Fruit fly (Drosophila melanogaster): ENCODE data around the gene MED17.

- TF ChIP-seq CG3995 (GFP tag; optimal IDR thresholded peaks at IDR 0.05) = peak; percentile 44
- TF ChIP-seq jing (GFP tag; optimal IDR thresholded peaks at IDR 0.05) = no peak
- TF ChIP-seq Nf-YB (GFP tag; optimal IDR thresholded peaks at IDR 0.05) = no peak
- no peak for TF ChIP-seq CG11247 (GFP tag; IDR thresholded peaks at IDR 0.05)
- TF ChIP-seq Tbp (GFP tag; optimal IDR thresholded peaks at IDR 0.05) = no peak
- peak in 1 of 2 experiments; percentile 12 for TF ChIP-seq bsh (GFP tag; optimal IDR thresholded peaks at IDR 0.05)
- no peak for TF ChIP-seq Six4 (GFP tag; optimal IDR thresholded peaks at IDR 0.05)
- peak; percentile 89 for TF ChIP-seq Med (GFP tag)
- no peak for TF ChIP-seq bab2 (GFP tag; optimal IDR thresholded peaks at IDR 0.05)
- TF ChIP-seq CG17361 (GFP tag; IDR thresholded peaks at IDR 0.05) = 0 out of 3 replicates have a peak, but pooled peaks have one; percentile 5
- no peak for TF ChIP-seq pros (GFP tag; optimal IDR thresholded peaks at IDR 0.05)
- no peak for TF ChIP-seq CG10654 (GFP tag; optimal IDR thresholded peaks at IDR 0.05)
- no peak for TF ChIP-seq tgo (GFP tag; IDR thresholded peaks at IDR 0.05)
These were observed 20.5 kb upstream of the MED17 start for dm6 chr3R:18168398-18168797.
